Worm (Caenorhabditis elegans) whole organism, early embryonic: ENCODE results near the gene gcy-3.

ENCODE experiments used
- ama-1 ChIP-seq: fragments of 150-350 bp; optimal IDR thresholded peaks from 2 replicates; lab custom pipeline; 2014
- ceh-13 ChIP-seq: fragments of 200-800 bp; sonication (Bioruptor generic); optimal IDR thresholded peaks from 2 replicates; lab custom pipeline; 2018; ENCODE audit warnings: mild to moderate bottlenecking, missing genetic modification characterization, missing compliant biosample characterization
- scrt-1 ChIP-seq: fragments of 200-800 bp; sonication (Bioruptor generic); IDR thresholded peaks from 2 replicates; pipeline ENCODE4 v1.3.6; 2022; ENCODE audit warnings: missing genetic modification characterization, missing compliant biosample characterization
- tbx-37 ChIP-seq: fragments of 200-800 bp; sonication (Bioruptor generic); conservative IDR thresholded peaks from 2 replicates; pipeline ENCODE4 v1.3.6; 2022; ENCODE audit warnings: missing genetic modification reagents, missing genetic modification characterization, missing compliant biosample characterization

ce11 chrII:9497309-9497708, 9.8 kb downstream of the gcy-3 start:
- TF ChIP-seq ceh-13 (GFP tag; lab: Kevin White, UChicago), result no peak
- TF ChIP-seq scrt-1 (GFP tag; lab: Robert Waterston, UW), result no peak
- TF ChIP-seq tbx-37, result no peak
- no peak for TF ChIP-seq ama-1
